Fruit fly (Drosophila melanogaster) whole organism, embryonic: ENCODE data around the gene Alp9.

Experiments
- Atf-2 ChIP-seq: fragments of 200-800 bp; sonication (Bioruptor generic); optimal IDR thresholded peaks from 2 replicates; lab custom pipeline; 2016; ENCODE audit warnings: missing biosample characterization, missing genetic modification characterization
- CG11695 ChIP-seq: fragments of 200-800 bp; sonication (Bioruptor generic); IDR thresholded peaks from 3 replicates; pipeline ENCODE4 v1.3.6; 2022; ENCODE audit warnings: missing biosample characterization, missing genetic modification characterization
- CG17359 ChIP-seq: fragments of 200-800 bp; sonication (Bioruptor generic); optimal IDR thresholded peaks from 3 replicates; lab custom pipeline; 2018; ENCODE audit warnings: missing biosample characterization, mild to moderate bottlenecking, missing genetic modification characterization, moderate library complexity
- CG31224 ChIP-seq: fragments of 200-800 bp; sonication (Bioruptor generic); IDR thresholded peaks from 2 replicates; pipeline ENCODE4 v1.3.6; 2022; ENCODE audit warnings: missing biosample characterization, missing genetic modification characterization
- CG3407 ChIP-seq: fragments of 200-800 bp; sonication (Bioruptor generic); optimal IDR thresholded peaks from 2 replicates; lab custom pipeline; 2018; ENCODE audit warnings: missing biosample characterization, mild to moderate bottlenecking, missing genetic modification characterization
- CG42726 ChIP-seq: fragments of 200-800 bp; sonication (Bioruptor generic); IDR thresholded peaks from 2 replicates; pipeline ENCODE4 v1.3.6; 2022; ENCODE audit warnings: missing biosample characterization, missing genetic modification characterization; ENCODE audit not compliant: partially characterized antibody
- CG6272 ChIP-seq: fragments of 200-800 bp; sonication (Bioruptor generic); IDR thresholded peaks from 2 replicates; pipeline ENCODE4 v1.3.6; 2022; ENCODE audit warnings: missing biosample characterization, missing genetic modification characterization
- CG7786 ChIP-seq: fragments of 200-800 bp; sonication (Bioruptor generic); optimal IDR thresholded peaks from 2 replicates; lab custom pipeline; 2016; ENCODE audit warnings: missing biosample characterization, missing genetic modification characterization
- CG8281 ChIP-seq: fragments of 200-800 bp; sonication (Bioruptor generic); optimal IDR thresholded peaks from 2 replicates; lab custom pipeline; 2018; ENCODE audit warnings: missing biosample characterization, mild to moderate bottlenecking, missing genetic modification characterization, moderate library complexity
- CG8388 ChIP-seq: fragments of 200-800 bp; sonication (Bioruptor generic); optimal IDR thresholded peaks from 2 replicates; lab custom pipeline; 2019; ENCODE audit warnings: missing biosample characterization, mild to moderate bottlenecking, missing genetic modification characterization, moderate library complexity
- CG8478 ChIP-seq: fragments of >200 bp; optimal IDR thresholded peaks from 2 replicates; lab custom pipeline; 2018
- Dref ChIP-seq: fragments of 200-800 bp; sonication (Bioruptor generic); IDR thresholded peaks from 2 replicates; pipeline ENCODE4 v1.3.6; 2022; ENCODE audit warnings: missing biosample characterization, missing genetic modification characterization
- E2f1 ChIP-seq: fragments of 200-800 bp; sonication (Bioruptor generic); IDR thresholded peaks from 2 replicates; pipeline ENCODE4 v1.3.6; 2022; ENCODE audit warnings: missing biosample characterization, missing genetic modification characterization
- Fer2 ChIP-seq: fragments of 200-800 bp; sonication (Bioruptor generic); optimal IDR thresholded peaks from 2 replicates; lab custom pipeline; 2018; ENCODE audit warnings: missing biosample characterization, mild to moderate bottlenecking, missing genetic modification characterization, moderate library complexity
- HLH3B ChIP-seq: fragments of 200-800 bp; sonication (Bioruptor generic); IDR thresholded peaks from 2 replicates; pipeline ENCODE4 v1.3.6; 2022; ENCODE audit warnings: missing biosample characterization, missing genetic modification characterization
- Myb ChIP-seq: fragments of 200-800 bp; sonication (Bioruptor generic); optimal IDR thresholded peaks from 2 replicates; lab custom pipeline; 2016; ENCODE audit warnings: missing biosample characterization, missing genetic modification characterization
- Poxn ChIP-seq: fragments of 200-800 bp; sonication (Bioruptor generic); IDR thresholded peaks from 2 replicates; pipeline ENCODE4 v1.3.6; 2022; ENCODE audit warnings: missing biosample characterization, missing genetic modification characterization
- Ptx1 ChIP-seq: fragments of 200-800 bp; sonication (Bioruptor generic); IDR thresholded peaks from 2 replicates; pipeline ENCODE4 v1.3.6; 2022; ENCODE audit warnings: missing biosample characterization, missing genetic modification characterization
- Rx ChIP-seq: fragments of 200-800 bp; sonication (Bioruptor generic); IDR thresholded peaks from 2 replicates; pipeline ENCODE4 v1.3.6; 2022; ENCODE audit warnings: missing biosample characterization, missing genetic modification characterization
- Ssrp ChIP-seq: fragments of 200-800 bp; sonication (Bioruptor generic); optimal IDR thresholded peaks from 2 replicates; lab custom pipeline; 2018; ENCODE audit warnings: missing biosample characterization, mild to moderate bottlenecking, missing genetic modification characterization, moderate library complexity
- Tbp ChIP-seq: fragments of >200 bp; optimal IDR thresholded peaks from 2 replicates; lab custom pipeline; 2018; ENCODE audit warnings: missing biosample characterization, missing genetic modification characterization
- Xbp1 ChIP-seq: fragments of 200-800 bp; sonication (Bioruptor generic); optimal IDR thresholded peaks from 3 replicates; lab custom pipeline; 2016; ENCODE audit warnings: missing biosample characterization, mild to moderate bottlenecking, missing genetic modification characterization
- ato ChIP-seq: fragments of 200-800 bp; sonication (Bioruptor generic); IDR thresholded peaks from 2 replicates; pipeline ENCODE4 v1.3.6; 2022; ENCODE audit warnings: missing biosample characterization, missing genetic modification characterization; ENCODE audit not compliant: partially characterized antibody
- bsh ChIP-seq, 2 experiments: fragments of 200-800 bp; sonication (Bioruptor generic); optimal IDR thresholded peaks; 2 replicates each; lab custom pipeline; 2017 to 2018; ENCODE audit warnings: mild to moderate bottlenecking in 2 of 2, missing biosample characterization in 2 of 2, missing genetic modification characterization in 2 of 2, moderate library complexity in 1 of 2
- cad ChIP-seq: fragments of >200 bp; optimal IDR thresholded peaks from 2 replicates; lab custom pipeline; 2017; ENCODE audit warnings: missing biosample characterization, missing genetic modification characterization
- cas ChIP-seq: fragments of 200-800 bp; sonication (Bioruptor generic); IDR thresholded peaks from 2 replicates; pipeline ENCODE4 v1.3.6; 2022; ENCODE audit warnings: missing biosample characterization, missing genetic modification characterization
- cg ChIP-seq: fragments of 200-800 bp; sonication (Bioruptor generic); optimal IDR thresholded peaks from 3 replicates; lab custom pipeline; 2019; ENCODE audit warnings: missing biosample characterization, mild to moderate bottlenecking, missing genetic modification characterization, moderate library complexity
- crp ChIP-seq, 2 experiments: fragments of 200-800 bp; sonication (Bioruptor generic); optimal IDR thresholded peaks; 2 replicates in 1 of 2; 3 replicates in 1 of 2; lab custom pipeline; 2017; ENCODE audit warnings: missing biosample characterization in 2 of 2, missing genetic modification characterization in 2 of 2, mild to moderate bottlenecking in 1 of 2, moderate library complexity in 1 of 2
- dmrt99B ChIP-seq: fragments of 200-800 bp; sonication (Bioruptor generic); optimal IDR thresholded peaks from 2 replicates; lab custom pipeline; 2018; ENCODE audit warnings: missing biosample characterization, mild to moderate bottlenecking, missing genetic modification characterization, moderate library complexity
- exex ChIP-seq: fragments of 200-800 bp; sonication (Bioruptor generic); optimal IDR thresholded peaks from 4 replicates; lab custom pipeline; 2018; ENCODE audit warnings: missing biosample characterization, mild to moderate bottlenecking, missing genetic modification characterization, moderate library complexity
- fru ChIP-seq: fragments of >200 bp; optimal IDR thresholded peaks from 2 replicates; lab custom pipeline; 2017
- gsb ChIP-seq: fragments of 200-800 bp; sonication (Bioruptor generic); IDR thresholded peaks from 2 replicates; pipeline ENCODE4 v1.3.6; 2022; ENCODE audit warnings: missing biosample characterization, missing genetic modification characterization
- gsb-n ChIP-seq: fragments of 200-800 bp; sonication (Bioruptor generic); optimal IDR thresholded peaks from 3 replicates; lab custom pipeline; 2018; ENCODE audit warnings: missing biosample characterization, mild to moderate bottlenecking, missing genetic modification characterization
- h ChIP-seq: fragments of >200 bp; optimal IDR thresholded peaks from 2 replicates; lab custom pipeline; 2017
- insv ChIP-seq, 2 experiments: fragments of 200-800 bp; sonication (Bioruptor generic); optimal IDR thresholded peaks; 3 replicates each; lab custom pipeline; 2016 to 2018; ENCODE audit warnings: missing biosample characterization in 2 of 2, missing genetic modification characterization in 2 of 2
- jing ChIP-seq: fragments of 200-800 bp; sonication (Bioruptor generic); optimal IDR thresholded peaks from 2 replicates; lab custom pipeline; 2018; ENCODE audit warnings: missing biosample characterization, mild to moderate bottlenecking, missing genetic modification characterization
- ken ChIP-seq: fragments of 200-800 bp; sonication (Bioruptor generic); IDR thresholded peaks from 3 replicates; pipeline ENCODE4 v1.3.6; 2022; ENCODE audit warnings: missing biosample characterization, missing genetic modification characterization
- kni ChIP-seq: fragments of 200-800 bp; sonication (Bioruptor generic); optimal IDR thresholded peaks from 3 replicates; lab custom pipeline; 2017; ENCODE audit warnings: mild to moderate bottlenecking, missing biosample characterization, missing genetic modification reagents, missing genetic modification characterization
- lbe ChIP-seq: fragments of 200-800 bp; sonication (Bioruptor generic); optimal IDR thresholded peaks from 2 replicates; lab custom pipeline; 2016; ENCODE audit warnings: missing biosample characterization, mild to moderate bottlenecking, missing genetic modification characterization
- pros ChIP-seq: fragments of 200-800 bp; sonication (Bioruptor generic); optimal IDR thresholded peaks from 3 replicates; lab custom pipeline; 2019; ENCODE audit warnings: missing biosample characterization, mild to moderate bottlenecking, missing genetic modification characterization, moderate library complexity
- psq ChIP-seq: fragments of 200-800 bp; sonication (Bioruptor generic); optimal IDR thresholded peaks from 2 replicates; lab custom pipeline; 2017; ENCODE audit warnings: missing biosample characterization, missing genetic modification characterization
- shn ChIP-seq: fragments of 200-800 bp; sonication (Bioruptor generic); optimal IDR thresholded peaks from 3 replicates; lab custom pipeline; 2016; ENCODE audit warnings: missing biosample characterization, missing genetic modification characterization
- sima ChIP-seq: fragments of 200-800 bp; sonication (Bioruptor generic); optimal IDR thresholded peaks from 2 replicates; lab custom pipeline; 2016; ENCODE audit warnings: missing biosample characterization, missing genetic modification characterization
- slp2 ChIP-seq: fragments of 200-800 bp; sonication (Bioruptor generic); optimal IDR thresholded peaks from 2 replicates; lab custom pipeline; 2016; ENCODE audit warnings: missing biosample characterization, missing genetic modification characterization
- so ChIP-seq: fragments of 200-800 bp; sonication (Bioruptor generic); IDR thresholded peaks from 3 replicates; pipeline ENCODE4 v1.3.6; 2022; ENCODE audit warnings: missing biosample characterization, missing genetic modification characterization
- stwl ChIP-seq: fragments of 200-800 bp; sonication (Bioruptor generic); optimal IDR thresholded peaks from 3 replicates; lab custom pipeline; 2018; ENCODE audit warnings: missing biosample characterization, mild to moderate bottlenecking, missing genetic modification characterization, moderate library complexity
- tio ChIP-seq: fragments of 200-800 bp; sonication (Bioruptor generic); optimal IDR thresholded peaks from 2 replicates; lab custom pipeline; 2017; ENCODE audit warnings: missing biosample characterization, missing genetic modification characterization, inconsistent platforms
- toy ChIP-seq: fragments of 200-800 bp; sonication (Bioruptor generic); IDR thresholded peaks from 2 replicates; pipeline ENCODE4 v1.3.6; 2022; ENCODE audit warnings: missing biosample characterization, missing genetic modification characterization
- ttk ChIP-seq: fragments of 200-800 bp; sonication (Bioruptor generic); IDR thresholded peaks from 2 replicates; pipeline ENCODE4 v2.1.2; 2022; ENCODE audit warnings: missing biosample characterization, missing genetic modification characterization
- usp ChIP-seq: fragments of >200 bp; optimal IDR thresholded peaks from 2 replicates; lab custom pipeline; 2017; ENCODE audit warnings: missing biosample characterization, missing genetic modification characterization
- vfl ChIP-seq: fragments of 200-800 bp; sonication (Bioruptor generic); optimal IDR thresholded peaks from 2 replicates; lab custom pipeline; 2016; ENCODE audit warnings: missing biosample characterization, missing genetic modification characterization
- zen ChIP-seq: fragments of 200-800 bp; sonication (Bioruptor generic); optimal IDR thresholded peaks from 3 replicates; lab custom pipeline; 2018; ENCODE audit warnings: missing biosample characterization, mild to moderate bottlenecking, missing genetic modification characterization, moderate library complexity
- zfh1 ChIP-seq: fragments of 200-800 bp; sonication (Bioruptor generic); IDR thresholded peaks from 3 replicates; pipeline ENCODE4 v1.3.6; 2022; ENCODE audit warnings: missing biosample characterization, missing genetic modification characterization

Gene Alp9

dm6 chr3L:5609493-5609892 is 14.2 kb downstream of the Alp9 start (continued):
- TF ChIP-seq bsh (GFP tag; optimal IDR thresholded peaks at IDR 0.05; lab: Kevin White, UChicago) = peak in 1 of 2 experiments; percentile 61
- TF ChIP-seq insv (GFP tag; optimal IDR thresholded peaks at IDR 0.05; lab: Kevin White, UChicago) = no peak
- no peak for TF ChIP-seq dmrt99B
- TF ChIP-seq pros = no peak
- no peak for TF ChIP-seq gsb-n
- TF ChIP-seq stwl (tag; lab: Kevin White, UChicago) = no peak
- no peak for TF ChIP-seq slp2 (GFP tag; lab: Kevin White, UChicago)
- no peak for TF ChIP-seq Fer2 (tag; lab: Kevin White, UChicago)
- TF ChIP-seq CG8281 (tag; lab: Kevin White, UChicago) = no peak
- no peak for TF ChIP-seq lbe
- peak; percentile 37 for TF ChIP-seq Ssrp (tag; lab: Kevin White, UChicago)
- no peak for TF ChIP-seq crp (GFP tag; optimal IDR thresholded peaks at IDR 0.05; lab: Kevin White, UChicago)
- no peak for TF ChIP-seq CG7786
- no peak for TF ChIP-seq CG6272 (GFP tag; lab: Robert Waterston, UW)
- TF ChIP-seq Atf-2 (GFP tag; lab: Kevin White, UChicago) = no peak
- TF ChIP-seq ken (GFP tag; lab: Robert Waterston, UW) = no peak
- no peak for TF ChIP-seq Rx (GFP tag; lab: Robert Waterston, UW)
- no peak for TF ChIP-seq shn (GFP tag; lab: Kevin White, UChicago)
- peak; percentile 44; the same call in 1 of the 3 replicates for TF ChIP-seq so (GFP tag; lab: Robert Waterston, UW)
- no peak for TF ChIP-seq fru (lab: Kevin White, UChicago)
- no peak for TF ChIP-seq ttk (GFP tag; lab: Robert Waterston, UW)
- TF ChIP-seq Myb (GFP tag; lab: Kevin White, UChicago) = no peak
- no peak for TF ChIP-seq ato (GFP tag; lab: Robert Waterston, UW)
- no peak for TF ChIP-seq tio (GFP tag; lab: Kevin White, UChicago)
- TF ChIP-seq kni (GFP tag; lab: Kevin White, UChicago) = no peak
- TF ChIP-seq Dref (GFP tag; lab: Robert Waterston, UW) = no peak
- 0 out of 2 replicates have a peak, but pooled peaks have one; percentile 21 for TF ChIP-seq HLH3B
- no peak for TF ChIP-seq vfl (GFP tag; lab: Kevin White, UChicago)
- 0 out of 3 replicates have a peak, but pooled peaks have one; percentile 39 for TF ChIP-seq zfh1 (GFP tag; lab: Robert Waterston, UW)
- no peak for TF ChIP-seq CG8478
- TF ChIP-seq E2f1 = peak; percentile 40; the same call in 1 of the 2 replicates
- TF ChIP-seq cas = no peak
- TF ChIP-seq cad (GFP tag; lab: Kevin White, UChicago) = no peak
- peak; percentile 39 for TF ChIP-seq CG17359 (tag; lab: Kevin White, UChicago)
- TF ChIP-seq h = no peak
- no peak for TF ChIP-seq psq (GFP tag; lab: Kevin White, UChicago)
- peak; percentile 29 for TF ChIP-seq Xbp1
- peak; percentile 14 for TF ChIP-seq CG8388
- no peak for TF ChIP-seq zen (tag; lab: Kevin White, UChicago)
- no peak for TF ChIP-seq toy (GFP tag; lab: Robert Waterston, UW)
- no peak for TF ChIP-seq Tbp (GFP tag; lab: Kevin White, UChicago)
- TF ChIP-seq Ptx1 = 0 out of 2 replicates have a peak, but pooled peaks have one; percentile 24
- TF ChIP-seq jing (GFP tag; lab: Kevin White, UChicago) = no peak
- no peak for TF ChIP-seq CG42726 (GFP tag; lab: Robert Waterston, UW)
- TF ChIP-seq CG11695 (GFP tag; lab: Robert Waterston, UW) = no peak
- TF ChIP-seq CG31224 = no peak
- no peak for TF ChIP-seq sima (GFP tag; lab: Kevin White, UChicago)
- no peak for TF ChIP-seq exex (tag; lab: Kevin White, UChicago)
- no peak for TF ChIP-seq usp (GFP tag; lab: Kevin White, UChicago)
- no peak for TF ChIP-seq cg (GFP tag; lab: Kevin White, UChicago)
- no peak for TF ChIP-seq gsb (GFP tag; lab: Robert Waterston, UW)
- no peak for TF ChIP-seq Poxn (GFP tag; lab: Robert Waterston, UW)
- no peak for TF ChIP-seq CG3407
